Fruit fly (Drosophila melanogaster) whole organism, embryonic: Measurements from ENCODE around the gene RpL35.

Experiments used
- Adf1 ChIP-seq: fragments of 200-800 bp; sonication (Bioruptor generic); IDR thresholded peaks from 2 replicates; pipeline ENCODE4 v1.3.6; 2022; ENCODE audit warnings: missing biosample characterization, missing genetic modification characterization
- Asciz ChIP-seq: fragments of 200-800 bp; sonication (Bioruptor generic); optimal IDR thresholded peaks from 2 replicates; lab custom pipeline; 2017; ENCODE audit warnings: missing biosample characterization, mild to moderate bottlenecking, missing genetic modification characterization, missing genetic modification reagents
- Bdp1 ChIP-seq: fragments of 200-800 bp; sonication (Bioruptor generic); optimal IDR thresholded peaks from 3 replicates; lab custom pipeline; 2016; ENCODE audit warnings: missing biosample characterization, missing genetic modification characterization
- CG1024 ChIP-seq: fragments of 200-800 bp; sonication (Bioruptor generic); IDR thresholded peaks from 2 replicates; pipeline ENCODE4 v1.3.6; 2022; ENCODE audit warnings: missing biosample characterization, missing genetic modification characterization
- CG10543 ChIP-seq: fragments of 200-800 bp; sonication (Bioruptor generic); optimal IDR thresholded peaks from 3 replicates; lab custom pipeline; 2017; ENCODE audit warnings: missing biosample characterization, mild to moderate bottlenecking, missing genetic modification characterization, moderate library complexity
- CG11695 ChIP-seq: fragments of 200-800 bp; sonication (Bioruptor generic); IDR thresholded peaks from 3 replicates; pipeline ENCODE4 v1.3.6; 2022; ENCODE audit warnings: missing biosample characterization, missing genetic modification characterization
- CG11696 ChIP-seq: fragments of 200-800 bp; sonication (Bioruptor generic); IDR thresholded peaks from 2 replicates; pipeline ENCODE4 v1.3.6; 2022; ENCODE audit warnings: missing biosample characterization, missing genetic modification characterization
- CG17359 ChIP-seq: fragments of 200-800 bp; sonication (Bioruptor generic); optimal IDR thresholded peaks from 3 replicates; lab custom pipeline; 2018; ENCODE audit warnings: missing biosample characterization, mild to moderate bottlenecking, missing genetic modification characterization, moderate library complexity
- CG17612 ChIP-seq: fragments of 200-800 bp; sonication (Bioruptor generic); IDR thresholded peaks from 2 replicates; pipeline ENCODE4 v1.3.6; 2022; ENCODE audit warnings: missing biosample characterization, missing genetic modification characterization
- CG7271 ChIP-seq: fragments of 200-800 bp; sonication (Bioruptor generic); optimal IDR thresholded peaks from 2 replicates; lab custom pipeline; 2018; ENCODE audit warnings: missing biosample characterization, mild to moderate bottlenecking, missing genetic modification characterization, moderate library complexity
- CG7745 ChIP-seq: fragments of 200-800 bp; sonication (Bioruptor generic); optimal IDR thresholded peaks from 2 replicates; lab custom pipeline; 2018; ENCODE audit warnings: missing biosample characterization, mild to moderate bottlenecking, missing genetic modification characterization, moderate library complexity
- CG7928 ChIP-seq: fragments of 200-800 bp; sonication (Bioruptor generic); optimal IDR thresholded peaks from 2 replicates; lab custom pipeline; 2017; ENCODE audit warnings: missing biosample characterization, mild to moderate bottlenecking, missing genetic modification characterization
- CG7963 ChIP-seq: fragments of 200-800 bp; sonication (Bioruptor generic); IDR thresholded peaks from 3 replicates; pipeline ENCODE4 v1.3.6; 2022; ENCODE audit warnings: missing biosample characterization, missing genetic modification characterization; ENCODE audit not compliant: partially characterized antibody
- CG8388 ChIP-seq: fragments of 200-800 bp; sonication (Bioruptor generic); optimal IDR thresholded peaks from 2 replicates; lab custom pipeline; 2019; ENCODE audit warnings: missing biosample characterization, mild to moderate bottlenecking, missing genetic modification characterization, moderate library complexity
- CG9797 ChIP-seq: fragments of 200-800 bp; sonication (Bioruptor generic); optimal IDR thresholded peaks from 3 replicates; lab custom pipeline; 2018; ENCODE audit warnings: missing biosample characterization, mild to moderate bottlenecking, missing genetic modification characterization
- CkIIα-i1 ChIP-seq: fragments of 200-800 bp; sonication (Bioruptor generic); IDR thresholded peaks from 2 replicates; pipeline ENCODE4 v1.3.6; 2022; ENCODE audit warnings: missing biosample characterization, missing genetic modification characterization
- Dad ChIP-seq: fragments of 200-800 bp; sonication (Bioruptor generic); optimal IDR thresholded peaks from 3 replicates; lab custom pipeline; 2016; ENCODE audit warnings: missing biosample characterization, missing genetic modification characterization
- Dfd ChIP-seq, 2 experiments: fragments of >200 bp; optimal IDR thresholded peaks; 2 replicates each; lab custom pipeline; 2017; ENCODE audit warnings: missing biosample characterization in 2 of 2, missing genetic modification characterization in 2 of 2
- Dll ChIP-seq: fragments of 200-800 bp; sonication (Bioruptor generic); IDR thresholded peaks from 4 replicates; pipeline ENCODE4 v1.3.6; 2022; ENCODE audit warnings: missing biosample characterization, missing genetic modification characterization; ENCODE audit not compliant: partially characterized antibody
- Ets97D ChIP-seq: fragments of 200-800 bp; sonication (Bioruptor generic); optimal IDR thresholded peaks from 3 replicates; lab custom pipeline; 2016; ENCODE audit warnings: missing biosample characterization, missing genetic modification characterization
- HLH54F ChIP-seq: fragments of 200-800 bp; sonication (Bioruptor generic); optimal IDR thresholded peaks from 3 replicates; lab custom pipeline; 2016; ENCODE audit warnings: missing biosample characterization, missing genetic modification characterization
- Kr ChIP-seq: fragments of 200-800 bp; sonication (Bioruptor generic); optimal IDR thresholded peaks from 2 replicates; lab custom pipeline; 2017; ENCODE audit warnings: missing biosample characterization, mild to moderate bottlenecking, missing genetic modification characterization
- MTF-1 ChIP-seq: fragments of 200-800 bp; sonication (Bioruptor generic); optimal IDR thresholded peaks from 2 replicates; lab custom pipeline; 2018; ENCODE audit warnings: missing biosample characterization, mild to moderate bottlenecking, missing genetic modification characterization, borderline replicate concordance
- Med ChIP-seq: fragments of 200-800 bp; sonication (Bioruptor generic); peaks from one replicate; lab custom pipeline; 2016; ENCODE audit warnings: missing biosample characterization, missing genetic modification characterization, mild to moderate bottlenecking, inconsistent platforms, moderate library complexity
- Mrtf ChIP-seq: fragments of 200-800 bp; sonication (Bioruptor generic); IDR thresholded peaks from 3 replicates; pipeline ENCODE4 v1.3.6; 2022; ENCODE audit warnings: missing biosample characterization, missing genetic modification characterization
- Rfx ChIP-seq: fragments of 200-800 bp; sonication (Bioruptor generic); IDR thresholded peaks from 2 replicates; pipeline ENCODE4 v1.3.6; 2022; ENCODE audit warnings: missing biosample characterization, missing genetic modification characterization
- Side ChIP-seq: fragments of 200-800 bp; sonication (Bioruptor generic); optimal IDR thresholded peaks from 2 replicates; lab custom pipeline; 2016; ENCODE audit warnings: missing biosample characterization, missing genetic modification characterization
- Spps ChIP-seq: fragments of 200-800 bp; sonication (Bioruptor generic); optimal IDR thresholded peaks from 2 replicates; lab custom pipeline; 2018; ENCODE audit warnings: missing biosample characterization, mild to moderate bottlenecking, missing genetic modification characterization
- Trl ChIP-seq, 3 experiments: fragments of >200 bp in 2 of 3; fragments of 200-800 bp in 1 of 3; sonication (Bioruptor generic) in 1 of 3; optimal IDR thresholded peaks; 2 replicates in 1 of 3; 3 replicates in 2 of 3; lab custom pipeline; 2016 to 2017; ENCODE audit warnings: missing biosample characterization in 1 of 3, missing genetic modification characterization in 1 of 3
- Xbp1 ChIP-seq: fragments of 200-800 bp; sonication (Bioruptor generic); optimal IDR thresholded peaks from 3 replicates; lab custom pipeline; 2016; ENCODE audit warnings: missing biosample characterization, mild to moderate bottlenecking, missing genetic modification characterization
- aop ChIP-seq: fragments of 200-800 bp; sonication (Bioruptor generic); IDR thresholded peaks from 2 replicates; pipeline ENCODE4 v1.3.6; 2022; ENCODE audit warnings: missing biosample characterization, missing genetic modification characterization
- cas ChIP-seq: fragments of 200-800 bp; sonication (Bioruptor generic); IDR thresholded peaks from 2 replicates; pipeline ENCODE4 v1.3.6; 2022; ENCODE audit warnings: missing biosample characterization, missing genetic modification characterization
- ci ChIP-seq: fragments of 200-800 bp; sonication (Bioruptor generic); IDR thresholded peaks from 3 replicates; pipeline ENCODE4 v1.3.6; 2022; ENCODE audit warnings: missing biosample characterization, missing genetic modification characterization
- crc ChIP-seq: fragments of 200-800 bp; sonication (Bioruptor generic); optimal IDR thresholded peaks from 2 replicates; lab custom pipeline; 2016; ENCODE audit warnings: missing biosample characterization, missing genetic modification characterization
- eyg ChIP-seq: fragments of 200-800 bp; sonication (Bioruptor generic); optimal IDR thresholded peaks from 3 replicates; lab custom pipeline; 2016; ENCODE audit warnings: missing biosample characterization, missing genetic modification characterization
- gem ChIP-seq: fragments of 200-800 bp; sonication (Bioruptor generic); optimal IDR thresholded peaks from 2 replicates; lab custom pipeline; 2019; ENCODE audit warnings: missing biosample characterization, mild to moderate bottlenecking, missing genetic modification characterization, moderate library complexity
- gsb ChIP-seq: fragments of 200-800 bp; sonication (Bioruptor generic); IDR thresholded peaks from 2 replicates; pipeline ENCODE4 v1.3.6; 2022; ENCODE audit warnings: missing biosample characterization, missing genetic modification characterization
- ind ChIP-seq: fragments of 200-800 bp; sonication (Bioruptor generic); optimal IDR thresholded peaks from 3 replicates; lab custom pipeline; 2016; ENCODE audit warnings: missing biosample characterization, missing genetic modification characterization
- kay ChIP-seq: fragments of 200-800 bp; sonication (Bioruptor generic); optimal IDR thresholded peaks from 2 replicates; lab custom pipeline; 2016; ENCODE audit warnings: missing biosample characterization, missing genetic modification characterization
- klu ChIP-seq: fragments of 200-800 bp; sonication (Bioruptor generic); IDR thresholded peaks from 2 replicates; pipeline ENCODE4 v1.3.6; 2022; ENCODE audit warnings: missing biosample characterization, missing genetic modification characterization
- nerfin-1 ChIP-seq: fragments of 200-800 bp; sonication (Bioruptor generic); optimal IDR thresholded peaks from 3 replicates; lab custom pipeline; 2019; ENCODE audit warnings: missing biosample characterization, mild to moderate bottlenecking, missing genetic modification characterization, moderate library complexity
- oc ChIP-seq: fragments of 200-800 bp; sonication (Bioruptor generic); optimal IDR thresholded peaks from 2 replicates; lab custom pipeline; 2018; ENCODE audit warnings: missing biosample characterization, mild to moderate bottlenecking, missing genetic modification characterization, moderate library complexity
- pnt ChIP-seq: fragments of 200-800 bp; sonication (Bioruptor generic); optimal IDR thresholded peaks from 3 replicates; lab custom pipeline; 2016; ENCODE audit warnings: missing biosample characterization, missing genetic modification characterization
- rib ChIP-seq: fragments of 200-800 bp; sonication (Bioruptor generic); IDR thresholded peaks from 2 replicates; pipeline ENCODE4 v1.3.6; 2022; ENCODE audit warnings: missing biosample characterization, missing genetic modification characterization
- sima ChIP-seq: fragments of 200-800 bp; sonication (Bioruptor generic); optimal IDR thresholded peaks from 2 replicates; lab custom pipeline; 2016; ENCODE audit warnings: missing biosample characterization, missing genetic modification characterization
- so ChIP-seq: fragments of 200-800 bp; sonication (Bioruptor generic); IDR thresholded peaks from 3 replicates; pipeline ENCODE4 v1.3.6; 2022; ENCODE audit warnings: missing biosample characterization, missing genetic modification characterization
- vfl ChIP-seq: fragments of 200-800 bp; sonication (Bioruptor generic); optimal IDR thresholded peaks from 2 replicates; lab custom pipeline; 2016; ENCODE audit warnings: missing biosample characterization, missing genetic modification characterization
- wek ChIP-seq: fragments of 200-800 bp; sonication (Bioruptor generic); optimal IDR thresholded peaks from 3 replicates; lab custom pipeline; 2018; ENCODE audit warnings: missing biosample characterization, mild to moderate bottlenecking, missing genetic modification characterization, moderate library complexity
- zen2 ChIP-seq: fragments of 200-800 bp; sonication (Bioruptor generic); IDR thresholded peaks from 3 replicates; pipeline ENCODE4 v1.3.6; 2022; ENCODE audit warnings: missing biosample characterization, missing genetic modification characterization; ENCODE audit not compliant: partially characterized antibody
- zf30C ChIP-seq: fragments of 200-800 bp; sonication (Bioruptor generic); optimal IDR thresholded peaks from 3 replicates; lab custom pipeline; 2018; ENCODE audit warnings: missing biosample characterization, mild to moderate bottlenecking, missing genetic modification characterization

Gene RpL35

DNA sequence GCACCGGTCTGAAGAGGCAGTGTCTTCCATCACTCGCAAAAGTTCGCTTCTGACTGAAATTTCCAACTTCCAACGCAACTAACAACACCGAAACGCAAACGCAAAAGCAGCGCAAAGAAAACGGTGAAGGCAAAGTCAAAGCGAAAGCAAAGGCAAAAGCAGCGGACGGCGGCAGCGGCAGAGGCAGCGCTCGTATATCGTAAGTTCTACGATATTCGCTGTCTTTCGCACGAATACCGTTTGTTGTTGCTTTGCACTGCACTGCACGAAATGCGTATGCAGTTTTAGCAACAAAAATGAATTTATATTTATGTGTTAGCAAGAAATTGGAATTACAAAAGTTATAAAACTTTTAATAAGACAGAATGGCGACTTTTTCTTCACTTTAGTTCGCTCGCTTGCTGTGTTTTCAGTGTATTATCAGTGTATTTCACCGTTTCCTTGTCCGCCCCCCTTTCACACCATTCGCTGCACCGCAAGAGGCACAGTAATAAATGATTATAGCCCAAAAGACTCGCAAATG, 23.7 kb upstream of the RpL35 start, which contains the start of gene OtopLa (continued):
- TF ChIP-seq CG17612 (GFP tag; lab: Robert Waterston, UW) (peak; percentile 58; the same call in 1 of the 2 replicates), kay (GFP tag; lab: Kevin White, UChicago) (peak; percentile 74), Spps (tag; lab: Kevin White, UChicago) (peak; percentile 69), CG7963 (GFP tag; lab: Robert Waterston, UW) (no peak), rib (GFP tag; lab: Robert Waterston, UW) (0 out of 2 replicates have a peak, but pooled peaks have one; percentile 52), MTF-1 (GFP tag; lab: Kevin White, UChicago) (peak; percentile 70), ind (peak; percentile 81), wek (GFP tag; lab: Kevin White, UChicago) (peak; percentile 58), Xbp1 (GFP tag; lab: Kevin White, UChicago) (peak; percentile 87), CG11695 (peak; percentile 79), CG7745 (tag; lab: Kevin White, UChicago) (no peak), CG7271 (tag; lab: Kevin White, UChicago) (peak; percentile 2), gsb (peak; percentile 48; the same call in 1 of the 2 replicates), CG11696 (GFP tag; lab: Robert Waterston, UW) (peak; percentile 50), eyg (GFP tag; lab: Kevin White, UChicago) (peak; percentile 78), zen2 (no peak), Ets97D (peak; percentile 56), CG7928 (GFP tag; lab: Kevin White, UChicago) (peak; percentile 26), CG9797 (GFP tag; lab: Kevin White, UChicago) (no peak), nerfin-1 (tag; lab: Kevin White, UChicago) (peak; percentile 74), Dfd (GFP tag; optimal IDR thresholded peaks at IDR 0.05; lab: Kevin White, UChicago) (no peak), CG1024 (GFP tag; lab: Robert Waterston, UW) (peak; percentile 80), CG8388 (GFP tag; lab: Kevin White, UChicago) (peak; percentile 81), cas (0 out of 2 replicates have a peak, but pooled peaks have one; percentile 49), HLH54F (GFP tag; lab: Kevin White, UChicago) (peak; percentile 52), Mrtf (GFP tag; lab: Robert Waterston, UW) (peak; percentile 73), gem (tag; lab: Kevin White, UChicago) (peak; percentile 89), Adf1 (GFP tag; lab: Robert Waterston, UW) (peak; percentile 62), Kr (GFP tag; lab: Kevin White, UChicago) (no peak), ci (GFP tag; lab: Robert Waterston, UW) (peak; percentile 96), pnt (GFP tag; lab: Kevin White, UChicago) (peak; percentile 83), Dad (GFP tag; lab: Kevin White, UChicago) (peak; percentile 84), Asciz (GFP tag; lab: Kevin White, UChicago) (peak; percentile 86), Trl (optimal IDR thresholded peaks at IDR 0.05; lab: Kevin White, UChicago) (no peak), Trl (GFP tag; optimal IDR thresholded peaks at IDR 0.05; lab: Kevin White, UChicago) (peak; percentile 88), zf30C (peak; percentile 74), Dll (GFP tag; lab: Robert Waterston, UW) (no peak), crc (peak; percentile 72), Side (GFP tag; lab: Kevin White, UChicago) (peak; percentile 78), CG10543 (GFP tag; lab: Kevin White, UChicago) (peak; percentile 43), CkIIα-i1 (GFP tag; lab: Robert Waterston, UW) (peak; percentile 22; the same call in 1 of the 2 replicates), Bdp1 (GFP tag; lab: Kevin White, UChicago) (peak; percentile 55), Med (GFP tag; lab: Kevin White, UChicago) (peak; percentile 97), vfl (GFP tag; lab: Kevin White, UChicago) (peak; percentile 43), Rfx (GFP tag; lab: Robert Waterston, UW) (peak; percentile 83), sima (GFP tag; lab: Kevin White, UChicago) (peak; percentile 54), aop (GFP tag; lab: Robert Waterston, UW) (peak; percentile 79), oc (tag; lab: Kevin White, UChicago) (peak; percentile 84), so (peak; percentile 90), CG17359 (tag; lab: Kevin White, UChicago) (peak; percentile 88), klu (GFP tag; lab: Robert Waterston, UW) (peak; percentile 65)
